Fruit fly (Drosophila melanogaster) Kc167 (cell line): Measurements from ENCODE around the gene Cph.

ENCODE experiments used
- Sin3A ChIP-seq: fragments of >200 bp; optimal IDR thresholded peaks from 2 replicates; lab custom pipeline; 2018; ENCODE audit warnings: missing external identifiers
- psq ChIP-seq: fragments of >200 bp; optimal IDR thresholded peaks from 2 replicates; lab custom pipeline; 2017; ENCODE audit warnings: missing external identifiers
- ttk ChIP-seq: sonication (Bioruptor generic); optimal IDR thresholded peaks from 2 replicates; lab custom pipeline; 2017; ENCODE audit warnings: missing external identifiers

DNA sequence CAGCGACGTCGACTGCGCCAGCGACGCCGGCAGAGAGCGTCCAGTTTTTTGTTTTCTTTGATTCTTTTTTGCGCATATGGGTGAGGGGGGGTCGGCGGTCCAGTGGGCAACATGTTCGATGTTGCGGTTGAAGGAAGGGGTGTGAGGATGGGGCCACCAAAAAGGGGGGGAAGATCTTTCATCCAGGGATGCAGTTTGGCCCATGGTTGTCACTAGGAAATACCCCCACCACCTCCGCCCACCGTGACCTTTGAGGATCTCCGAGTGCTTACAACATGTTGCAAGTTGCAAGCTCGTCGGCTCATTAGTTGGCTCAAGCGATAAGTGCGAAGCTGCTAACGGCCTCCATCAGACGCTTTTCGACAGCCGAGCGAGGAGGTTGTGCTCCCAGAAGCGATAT is 57.3 kb downstream of the Cph start:
- TF ChIP-seq psq (lab: Kevin White, UChicago), result no peak
- no peak for TF ChIP-seq Sin3A
- TF ChIP-seq ttk (lab: Kevin White, UChicago), result no peak
